Worm (Caenorhabditis elegans): ENCODE measurements around the gene sel-8.

sel-8 gene

DNA sequence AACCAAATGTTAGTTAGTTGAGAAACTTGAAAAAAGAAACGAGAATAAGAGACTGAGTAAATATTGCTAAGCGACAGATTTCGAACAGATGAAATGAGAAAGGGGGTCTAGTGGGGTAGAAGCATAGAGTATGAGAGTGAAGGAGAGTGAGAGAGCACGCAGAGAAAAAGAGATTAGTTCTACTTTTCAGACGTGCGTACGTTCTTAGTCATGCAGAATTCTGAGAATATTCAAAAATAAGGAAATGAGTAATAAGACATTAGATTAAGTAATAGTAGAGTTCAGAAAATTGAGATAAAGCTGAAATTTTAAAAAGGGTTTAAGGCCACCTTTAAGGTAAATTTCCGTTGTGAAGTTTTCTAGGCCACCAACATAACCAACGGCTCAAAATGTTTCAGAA, 44.0 kb upstream of the sel-8 start (continued):
- TF ChIP-seq ceh-82 (tag; optimal IDR thresholded peaks at IDR 0.05) (peak in 1 of 3 experiments; percentile 9), mab-9 (GFP tag; IDR thresholded peaks at IDR 0.05) (no peak), ceh-88 (GFP tag; IDR thresholded peaks at IDR 0.05) (no peak), Y116A8C.19 (tag; optimal IDR thresholded peaks at IDR 0.05; ENCODE audit: borderline replicate concordance) (no peak), pqm-1 (tag; optimal IDR thresholded peaks at IDR 0.05) (no peak), tbx-2 (tag; optimal IDR thresholded peaks at IDR 0.05) (no peak), lsy-2 (tag; optimal IDR thresholded peaks at IDR 0.05) (peak; percentile 13 to 18), lin-13 (GFP tag; optimal IDR thresholded peaks at IDR 0.05) (no peak), lir-3 (tag; optimal IDR thresholded peaks at IDR 0.05; ENCODE audit: poor library complexity) (no peak), lin-39 (tag; optimal IDR thresholded peaks at IDR 0.05) (no peak), F16B12.6 (tag; optimal IDR thresholded peaks at IDR 0.05) (no peak), hpl-2 (GFP tag; optimal IDR thresholded peaks at IDR 0.05) (no peak), grh-1 (GFP tag; IDR thresholded peaks at IDR 0.05) (no peak), isw-1 (GFP tag; IDR thresholded peaks at IDR 0.05) (no peak), unc-86 (tag; optimal IDR thresholded peaks at IDR 0.05) (peak; percentile 11), egl-27 (tag; optimal IDR thresholded peaks at IDR 0.05) (no peak), vab-15 (tag; optimal IDR thresholded peaks at IDR 0.05) (no peak), ets-5 (GFP tag; IDR thresholded peaks at IDR 0.05) (no peak), nhr-90 (tag; optimal IDR thresholded peaks at IDR 0.05; ENCODE audit: poor library complexity) (no peak), fkh-4 (tag; optimal IDR thresholded peaks at IDR 0.05; ENCODE audit: borderline replicate concordance) (no peak), aly-2 (tag; optimal IDR thresholded peaks at IDR 0.05) (no peak), mep-1 (tag; optimal IDR thresholded peaks at IDR 0.05) (no peak), ces-1 (GFP tag; optimal IDR thresholded peaks at IDR 0.05) (no peak), pax-3 (tag; optimal IDR thresholded peaks at IDR 0.05) (no peak), nhr-76 (tag; optimal IDR thresholded peaks at IDR 0.05) (no peak), unc-30 (tag; optimal IDR thresholded peaks at IDR 0.05) (no peak), unc-98 (GFP tag; IDR thresholded peaks at IDR 0.05) (no peak), nhr-47 (tag; optimal IDR thresholded peaks at IDR 0.05) (peak; percentile 71), C34B4.2 (tag; optimal IDR thresholded peaks at IDR 0.05) (no peak), ceh-90 (tag; optimal IDR thresholded peaks at IDR 0.05) (no peak), efl-1 (optimal IDR thresholded peaks at IDR 0.05) (no peak), efl-1 (GFP tag; optimal IDR thresholded peaks at IDR 0.05 in 1 of 2) (no peak), tlp-1 (tag; optimal IDR thresholded peaks at IDR 0.05) (no peak), lin-15B (tag; optimal IDR thresholded peaks at IDR 0.05) (no peak), unc-130 (tag; optimal IDR thresholded peaks at IDR 0.05) (no peak), nhr-77 (tag; optimal IDR thresholded peaks at IDR 0.05) (peak; percentile 3), zip-4 (GFP tag; optimal IDR thresholded peaks at IDR 0.05) (no peak), dpl-1 (GFP tag; optimal IDR thresholded peaks at IDR 0.05) (no peak), aha-1 (tag; optimal IDR thresholded peaks at IDR 0.05) (no peak), fkh-10 (GFP tag; optimal IDR thresholded peaks at IDR 0.05) (no peak), unc-62 (GFP tag; optimal IDR thresholded peaks at IDR 0.05) (no peak), snu-23 (GFP tag; optimal IDR thresholded peaks at IDR 0.05) (no peak), ztf-4 (tag; optimal IDR thresholded peaks at IDR 0.05) (no peak), C16A3.4 (tag; optimal IDR thresholded peaks at IDR 0.05) (no peak), C04F5.9 (tag; optimal IDR thresholded peaks at IDR 0.05) (no peak), rnt-1 (tag; optimal IDR thresholded peaks at IDR 0.05) (no peak), nhr-12 (tag; optimal IDR thresholded peaks at IDR 0.05) (no peak), mef-2 (tag; optimal IDR thresholded peaks at IDR 0.05) (no peak), hlh-4 (tag; optimal IDR thresholded peaks at IDR 0.05) (no peak), ceh-8 (GFP tag; optimal IDR thresholded peaks at IDR 0.05) (no peak), xbp-1 (tag; optimal IDR thresholded peaks at IDR 0.05) (no peak), ceh-63 (GFP tag; optimal IDR thresholded peaks at IDR 0.05) (no peak), nhr-19 (GFP tag; conservative IDR thresholded peaks at IDR 0.05) (no peak), nhr-11 (tag; optimal IDR thresholded peaks at IDR 0.05) (no peak), zag-1 (tag; optimal IDR thresholded peaks at IDR 0.05) (no peak)
